Worm (Caenorhabditis elegans) whole organism, L3 larva: ENCODE measurements around the gene F28H7.7.

Experiments
- R02D3.7 ChIP-seq: fragments of 150-350 bp; optimal IDR thresholded peaks from 2 replicates; lab custom pipeline; 2014; ENCODE audit warnings: missing biosample characterization, missing genetic modification characterization
- ama-1 ChIP-seq: fragments of 150-350 bp; optimal IDR thresholded peaks from 2 replicates; lab custom pipeline; 2018
- ceh-16 ChIP-seq: sonication (generic microtip); optimal IDR thresholded peaks from 2 replicates; lab custom pipeline; 2017; ENCODE audit warnings: missing biosample characterization, missing genetic modification characterization
- ceh-9 ChIP-seq: sonication (generic microtip); optimal IDR thresholded peaks from 2 replicates; lab custom pipeline; 2018; ENCODE audit warnings: missing biosample characterization, missing genetic modification characterization
- elt-3 ChIP-seq, 3 experiments: fragments of 150-350 bp in 1 of 3; sonication (generic microtip) in 2 of 3; optimal IDR thresholded peaks; 2 replicates in 2 of 3; 4 replicates in 1 of 3; lab custom pipeline; 2014 to 2017; ENCODE audit warnings: missing biosample characterization in 3 of 3, missing genetic modification characterization in 3 of 3
- hmg-11 ChIP-seq: sonication (generic microtip); optimal IDR thresholded peaks from 2 replicates; lab custom pipeline; 2016; ENCODE audit warnings: missing genetic modification characterization, missing compliant biosample characterization
- mdl-1 ChIP-seq: fragments of 150-350 bp; optimal IDR thresholded peaks from 2 replicates; lab custom pipeline; 2014; ENCODE audit warnings: missing biosample characterization, missing genetic modification characterization
- ztf-11 ChIP-seq: fragments of 150-350 bp; optimal IDR thresholded peaks from 2 replicates; lab custom pipeline; 2014; ENCODE audit warnings: missing biosample characterization, missing genetic modification characterization

- TF ChIP-seq ama-1, result no peak
- no peak for TF ChIP-seq elt-3 (tag; optimal IDR thresholded peaks at IDR 0.05; lab: Kevin White, UChicago)
- no peak for TF ChIP-seq ztf-11
- TF ChIP-seq hmg-11 (tag; lab: Kevin White, UChicago), result no peak
- TF ChIP-seq ceh-9, result no peak
- no peak for TF ChIP-seq mdl-1 (tag; lab: Kevin White, UChicago)
- TF ChIP-seq ceh-16 (tag; lab: Kevin White, UChicago), result no peak
- no peak for TF ChIP-seq R02D3.7 (tag; lab: Kevin White, UChicago)
These were observed 10.3 kb downstream of the F28H7.7 start, which contains the start of gene srj-22 for ce11 chrV:10743649-10744048.
